Fruit fly (Drosophila melanogaster): ENCODE results near the gene CG43102.

The CG43102 gene

dm6 chr3R:17776952-17777407 is 17.3 kb downstream of the CG43102 start (continued):
- TF ChIP-seq Eip74EF (GFP tag; optimal IDR thresholded peaks at IDR 0.05), result no peak
- no peak for TF ChIP-seq Ets97D (GFP tag; optimal IDR thresholded peaks at IDR 0.05)
- no peak for TF ChIP-seq knrl (GFP tag; IDR thresholded peaks at IDR 0.05; ENCODE audit: partially characterized antibody)
- no peak for TF ChIP-seq CG8478 (optimal IDR thresholded peaks at IDR 0.05)
- peak; percentile 16 for TF ChIP-seq Nf-YC (tag; optimal IDR thresholded peaks at IDR 0.05)
- no peak for TF ChIP-seq CG3065 (GFP tag; optimal IDR thresholded peaks at IDR 0.05)
- no peak for TF ChIP-seq gcm2 (GFP tag; optimal IDR thresholded peaks at IDR 0.05)
- TF ChIP-seq mld (GFP tag; IDR thresholded peaks at IDR 0.05; ENCODE audit: partially characterized antibody), result no peak
- no peak for TF ChIP-seq Dref (GFP tag; IDR thresholded peaks at IDR 0.05)
- no peak for TF ChIP-seq rib (GFP tag; IDR thresholded peaks at IDR 0.05)
- no peak for TF ChIP-seq dm (GFP tag; optimal IDR thresholded peaks at IDR 0.05)
- TF ChIP-seq odd (GFP tag; optimal IDR thresholded peaks at IDR 0.05), result no peak
- no peak for TF ChIP-seq seq (GFP tag; IDR thresholded peaks at IDR 0.05)
- TF ChIP-seq E2f2 (GFP tag; IDR thresholded peaks at IDR 0.05), result no peak
- no peak for TF ChIP-seq lov (optimal IDR thresholded peaks at IDR 0.05)
- TF ChIP-seq lov (GFP tag; IDR thresholded peaks at IDR 0.05), result no peak
- no peak for TF ChIP-seq ftz-f1 (GFP tag; optimal IDR thresholded peaks at IDR 0.05)
- TF ChIP-seq Mes4 (GFP tag; optimal IDR thresholded peaks at IDR 0.05), result no peak
- TF ChIP-seq CG4820 (GFP tag; optimal IDR thresholded peaks at IDR 0.05), result no peak
- no peak for TF ChIP-seq so (GFP tag; IDR thresholded peaks at IDR 0.05)
- no peak for TF ChIP-seq gt (GFP tag; IDR thresholded peaks at IDR 0.05)
- no peak for TF ChIP-seq CG16779 (GFP tag; IDR thresholded peaks at IDR 0.05)
- TF ChIP-seq pb (GFP tag; optimal IDR thresholded peaks at IDR 0.05), result no peak
- TF ChIP-seq CG31388 (GFP tag; optimal IDR thresholded peaks at IDR 0.05), result no peak
- no peak for TF ChIP-seq D19A (tag; optimal IDR thresholded peaks at IDR 0.05)
- TF ChIP-seq stwl (tag; optimal IDR thresholded peaks at IDR 0.05), result no peak
- no peak for TF ChIP-seq pho (GFP tag; optimal IDR thresholded peaks at IDR 0.05)
- TF ChIP-seq CG8290 (GFP tag; optimal IDR thresholded peaks at IDR 0.05), result no peak
- TF ChIP-seq CG8290 (tag; optimal IDR thresholded peaks at IDR 0.05), result peak in 1 of 2 experiments; percentile 68
- no peak for TF ChIP-seq CG2199 (GFP tag; IDR thresholded peaks at IDR 0.05)
- TF ChIP-seq Oli (tag; optimal IDR thresholded peaks at IDR 0.05), result peak; percentile 33
- TF ChIP-seq HmgZ (tag; optimal IDR thresholded peaks at IDR 0.05), result no peak
- no peak for TF ChIP-seq dimm (GFP tag; IDR thresholded peaks at IDR 0.05)
- TF ChIP-seq exex (tag; optimal IDR thresholded peaks at IDR 0.05), result no peak
- TF ChIP-seq CG18764 (GFP tag; optimal IDR thresholded peaks at IDR 0.05), result no peak
- TF ChIP-seq Hr51 (GFP tag; optimal IDR thresholded peaks at IDR 0.05), result peak in 1 of 2 experiments; percentile 40
- no peak for TF ChIP-seq CG14965 (GFP tag; optimal IDR thresholded peaks at IDR 0.05; ENCODE audit: borderline replicate concordance)
- no peak for TF ChIP-seq CG6654 (GFP tag; optimal IDR thresholded peaks at IDR 0.05)
- peak; percentile 48; the same call in 1 of the 2 replicates for TF ChIP-seq slbo (GFP tag; IDR thresholded peaks at IDR 0.05)
- 0 out of 2 replicates have a peak, but pooled peaks have one; percentile 17 for TF ChIP-seq CG6272 (GFP tag; IDR thresholded peaks at IDR 0.05)
- no peak for TF ChIP-seq CG17829 (tag; optimal IDR thresholded peaks at IDR 0.05)
- TF ChIP-seq CG8359 (GFP tag; optimal IDR thresholded peaks at IDR 0.05; ENCODE audit: borderline replicate concordance), result no peak
- no peak for TF ChIP-seq Fer3 (tag; optimal IDR thresholded peaks at IDR 0.05)
- no peak for TF ChIP-seq ATbp (GFP tag; optimal IDR thresholded peaks at IDR 0.05)
- TF ChIP-seq CG15011 (GFP tag; optimal IDR thresholded peaks at IDR 0.05), result no peak
- TF ChIP-seq CG8388 (GFP tag; optimal IDR thresholded peaks at IDR 0.05), result no peak
- TF ChIP-seq cato (GFP tag; optimal IDR thresholded peaks at IDR 0.05; ENCODE audit: borderline replicate concordance), result no peak
- no peak for TF ChIP-seq bigmax (GFP tag; optimal IDR thresholded peaks at IDR 0.05)
- no peak for TF ChIP-seq CG31224 (GFP tag; IDR thresholded peaks at IDR 0.05)
- peak; percentile 29 for TF ChIP-seq CG7839 (tag; optimal IDR thresholded peaks at IDR 0.05)
- TF ChIP-seq cwo (GFP tag; optimal IDR thresholded peaks at IDR 0.05), result no peak
- no peak for TF ChIP-seq Blimp-1 (GFP tag; optimal IDR thresholded peaks at IDR 0.05)

All from whole organism, embryonic.